Fruit fly (Drosophila melanogaster) whole organism, embryonic: ENCODE measurements around the gene CG12020.

ENCODE experiments used
- Adf1 ChIP-seq: fragments of 200-800 bp; sonication (Bioruptor generic); IDR thresholded peaks from 2 replicates; pipeline ENCODE4 v1.3.6; 2022; ENCODE audit warnings: missing biosample characterization, missing genetic modification characterization
- Bteb2 ChIP-seq: fragments of 200-800 bp; sonication (Bioruptor generic); optimal IDR thresholded peaks from 2 replicates; lab custom pipeline; 2016; ENCODE audit warnings: missing biosample characterization, missing genetic modification characterization
- CG1024 ChIP-seq: fragments of 200-800 bp; sonication (Bioruptor generic); IDR thresholded peaks from 2 replicates; pipeline ENCODE4 v1.3.6; 2022; ENCODE audit warnings: missing biosample characterization, missing genetic modification characterization
- CG10565 ChIP-seq: fragments of 200-800 bp; sonication (Bioruptor generic); optimal IDR thresholded peaks from 3 replicates; lab custom pipeline; 2016; ENCODE audit warnings: missing biosample characterization, mild to moderate bottlenecking, missing genetic modification characterization
- CG10979 ChIP-seq: fragments of 200-800 bp; sonication (Bioruptor generic); optimal IDR thresholded peaks from 2 replicates; lab custom pipeline; 2018; ENCODE audit warnings: missing biosample characterization, mild to moderate bottlenecking, missing genetic modification characterization, moderate library complexity
- CG11398 ChIP-seq: fragments of 200-800 bp; sonication (Bioruptor generic); optimal IDR thresholded peaks from 2 replicates; lab custom pipeline; 2016; ENCODE audit warnings: missing biosample characterization, missing genetic modification characterization
- CG11456 ChIP-seq: fragments of 200-800 bp; sonication (Bioruptor generic); IDR thresholded peaks from 3 replicates; pipeline ENCODE4 v1.3.6; 2022; ENCODE audit warnings: missing biosample characterization, missing genetic modification characterization
- CG13775 ChIP-seq: fragments of 200-800 bp; sonication (Bioruptor generic); optimal IDR thresholded peaks from 3 replicates; lab custom pipeline; 2017; ENCODE audit warnings: missing biosample characterization, mild to moderate bottlenecking, missing genetic modification characterization
- CG16863 ChIP-seq: fragments of 200-800 bp; sonication (Bioruptor generic); optimal IDR thresholded peaks from 3 replicates; lab custom pipeline; 2016; ENCODE audit warnings: missing biosample characterization, missing genetic modification characterization
- CG32767 ChIP-seq: fragments of 200-800 bp; sonication (Bioruptor generic); IDR thresholded peaks from 2 replicates; pipeline ENCODE4 v1.3.6; 2022; ENCODE audit warnings: missing biosample characterization, missing genetic modification characterization
- CG33557 ChIP-seq: fragments of 200-800 bp; sonication (Bioruptor generic); optimal IDR thresholded peaks from 2 replicates; lab custom pipeline; 2019; ENCODE audit warnings: missing biosample characterization, mild to moderate bottlenecking, missing genetic modification characterization, moderate library complexity
- CG4404 ChIP-seq: fragments of 200-800 bp; sonication (Bioruptor generic); IDR thresholded peaks from 2 replicates; pipeline ENCODE4 v1.3.6; 2022; ENCODE audit warnings: missing biosample characterization, missing genetic modification characterization
- CG6683 ChIP-seq: fragments of 200-800 bp; sonication (Bioruptor generic); optimal IDR thresholded peaks from 2 replicates; lab custom pipeline; 2017; ENCODE audit warnings: missing biosample characterization, mild to moderate bottlenecking, missing genetic modification characterization, missing genetic modification reagents
- CG7928 ChIP-seq: fragments of 200-800 bp; sonication (Bioruptor generic); optimal IDR thresholded peaks from 2 replicates; lab custom pipeline; 2017; ENCODE audit warnings: missing biosample characterization, mild to moderate bottlenecking, missing genetic modification characterization
- CG8944 ChIP-seq: fragments of 200-800 bp; sonication (Bioruptor generic); optimal IDR thresholded peaks from 3 replicates; lab custom pipeline; 2016; ENCODE audit warnings: missing biosample characterization, missing genetic modification characterization
- CG9215 ChIP-seq: fragments of 200-800 bp; sonication (Bioruptor generic); IDR thresholded peaks from 2 replicates; pipeline ENCODE4 v1.3.6; 2022; ENCODE audit warnings: missing biosample characterization, missing genetic modification characterization
- CHES-1-like ChIP-seq: fragments of 200-800 bp; sonication (Bioruptor generic); optimal IDR thresholded peaks from 2 replicates; lab custom pipeline; 2016; ENCODE audit warnings: missing biosample characterization, missing genetic modification characterization
- CTCF ChIP-seq: fragments of 200-800 bp; sonication (Bioruptor generic); optimal IDR thresholded peaks from 2 replicates; lab custom pipeline; 2017; ENCODE audit warnings: missing biosample characterization, mild to moderate bottlenecking, missing genetic modification characterization, moderate library complexity
- Chrac-16 ChIP-seq: fragments of 200-800 bp; sonication (Bioruptor generic); optimal IDR thresholded peaks from 3 replicates; lab custom pipeline; 2016; ENCODE audit warnings: missing biosample characterization, missing genetic modification characterization
- D19B ChIP-seq: fragments of 200-800 bp; sonication (Bioruptor generic); optimal IDR thresholded peaks from 2 replicates; lab custom pipeline; 2017; ENCODE audit warnings: missing biosample characterization, mild to moderate bottlenecking, missing genetic modification characterization
- Dbx ChIP-seq: fragments of 200-800 bp; sonication (Bioruptor generic); IDR thresholded peaks from 3 replicates; pipeline ENCODE4 v1.3.6; 2022; ENCODE audit warnings: missing biosample characterization, missing genetic modification characterization
- Doc2 ChIP-seq: fragments of 200-800 bp; sonication (Bioruptor generic); IDR thresholded peaks from 2 replicates; pipeline ENCODE4 v1.3.6; 2022; ENCODE audit warnings: missing biosample characterization, missing genetic modification characterization
- Drgx ChIP-seq: fragments of 200-800 bp; sonication (Bioruptor generic); IDR thresholded peaks from 2 replicates; pipeline ENCODE4 v1.3.6; 2022; ENCODE audit warnings: missing biosample characterization, missing genetic modification characterization
- Fer2 ChIP-seq: fragments of 200-800 bp; sonication (Bioruptor generic); optimal IDR thresholded peaks from 2 replicates; lab custom pipeline; 2018; ENCODE audit warnings: missing biosample characterization, mild to moderate bottlenecking, missing genetic modification characterization, moderate library complexity
- H15 ChIP-seq: fragments of 200-800 bp; sonication (Bioruptor generic); IDR thresholded peaks from 3 replicates; pipeline ENCODE4 v1.3.6; 2022; ENCODE audit warnings: missing biosample characterization, missing genetic modification characterization
- HHEX ChIP-seq: fragments of 200-800 bp; sonication (Bioruptor generic); optimal IDR thresholded peaks from 3 replicates; lab custom pipeline; 2017; ENCODE audit warnings: missing biosample characterization, mild to moderate bottlenecking, missing genetic modification characterization, missing genetic modification reagents
- HLH4C ChIP-seq: fragments of 200-800 bp; sonication (Bioruptor generic); IDR thresholded peaks from 3 replicates; pipeline ENCODE4 v1.3.6; 2022; ENCODE audit warnings: missing biosample characterization, missing genetic modification characterization; ENCODE audit not compliant: partially characterized antibody
- HLHmδ ChIP-seq: fragments of 200-800 bp; sonication (Bioruptor generic); optimal IDR thresholded peaks from 2 replicates; lab custom pipeline; 2018; ENCODE audit warnings: missing biosample characterization, mild to moderate bottlenecking, missing genetic modification characterization, moderate library complexity
- Hand ChIP-seq: fragments of 200-800 bp; sonication (Bioruptor generic); optimal IDR thresholded peaks from 2 replicates; lab custom pipeline; 2017; ENCODE audit warnings: mild to moderate bottlenecking, missing biosample characterization, missing genetic modification reagents, missing genetic modification characterization
- Sox100B ChIP-seq: fragments of 200-800 bp; sonication (Bioruptor generic); optimal IDR thresholded peaks from 3 replicates; lab custom pipeline; 2018; ENCODE audit warnings: missing biosample characterization, mild to moderate bottlenecking, missing genetic modification characterization
- TFAM ChIP-seq: fragments of 200-800 bp; sonication (Bioruptor generic); optimal IDR thresholded peaks from 2 replicates; lab custom pipeline; 2017; ENCODE audit warnings: missing biosample characterization, missing genetic modification characterization, inconsistent platforms
- Tbp ChIP-seq: fragments of >200 bp; optimal IDR thresholded peaks from 2 replicates; lab custom pipeline; 2018; ENCODE audit warnings: missing biosample characterization, missing genetic modification characterization
- Xrp1 ChIP-seq: fragments of 200-800 bp; sonication (Bioruptor generic); IDR thresholded peaks from 2 replicates; pipeline ENCODE4 v1.3.6; 2022; ENCODE audit warnings: missing biosample characterization, missing genetic modification characterization
- YL-1 ChIP-seq: fragments of 200-800 bp; sonication (Bioruptor generic); optimal IDR thresholded peaks from 3 replicates; lab custom pipeline; 2017; ENCODE audit warnings: missing biosample characterization, mild to moderate bottlenecking, missing genetic modification characterization
- br ChIP-seq: fragments of >200 bp; optimal IDR thresholded peaks from 2 replicates; lab custom pipeline; 2017
- cad ChIP-seq: fragments of >200 bp; optimal IDR thresholded peaks from 2 replicates; lab custom pipeline; 2017; ENCODE audit warnings: missing biosample characterization, missing genetic modification characterization
- dati ChIP-seq: fragments of 200-800 bp; sonication (Bioruptor generic); IDR thresholded peaks from 2 replicates; pipeline ENCODE4 v1.3.6; 2022; ENCODE audit warnings: missing biosample characterization, missing genetic modification characterization
- en ChIP-seq: fragments of 200-800 bp; sonication (Bioruptor generic); optimal IDR thresholded peaks from 2 replicates; lab custom pipeline; 2016; ENCODE audit warnings: missing biosample characterization, missing genetic modification characterization
- exex ChIP-seq: fragments of 200-800 bp; sonication (Bioruptor generic); optimal IDR thresholded peaks from 4 replicates; lab custom pipeline; 2018; ENCODE audit warnings: missing biosample characterization, mild to moderate bottlenecking, missing genetic modification characterization, moderate library complexity
- fd3F ChIP-seq: fragments of 200-800 bp; sonication (Bioruptor generic); optimal IDR thresholded peaks from 2 replicates; lab custom pipeline; 2018; ENCODE audit warnings: missing biosample characterization, mild to moderate bottlenecking, missing genetic modification characterization, moderate library complexity
- kni ChIP-seq: fragments of 200-800 bp; sonication (Bioruptor generic); optimal IDR thresholded peaks from 3 replicates; lab custom pipeline; 2017; ENCODE audit warnings: mild to moderate bottlenecking, missing biosample characterization, missing genetic modification reagents, missing genetic modification characterization
- mld ChIP-seq: fragments of 200-800 bp; sonication (Bioruptor generic); IDR thresholded peaks from 3 replicates; pipeline ENCODE4 v1.3.6; 2022; ENCODE audit warnings: missing biosample characterization, missing genetic modification characterization; ENCODE audit not compliant: partially characterized antibody
- pnt ChIP-seq: fragments of 200-800 bp; sonication (Bioruptor generic); optimal IDR thresholded peaks from 3 replicates; lab custom pipeline; 2016; ENCODE audit warnings: missing biosample characterization, missing genetic modification characterization
- sens ChIP-seq: fragments of 200-800 bp; sonication (Bioruptor generic); peaks from one replicate; lab custom pipeline; 2016; ENCODE audit warnings: missing biosample characterization, missing genetic modification characterization
- sisA ChIP-seq: fragments of 200-800 bp; sonication (Bioruptor generic); IDR thresholded peaks from 2 replicates; pipeline ENCODE4 v1.3.6; 2022; ENCODE audit warnings: missing biosample characterization, missing genetic modification characterization
- slp2 ChIP-seq: fragments of 200-800 bp; sonication (Bioruptor generic); optimal IDR thresholded peaks from 2 replicates; lab custom pipeline; 2016; ENCODE audit warnings: missing biosample characterization, missing genetic modification characterization
- stwl ChIP-seq: fragments of 200-800 bp; sonication (Bioruptor generic); optimal IDR thresholded peaks from 3 replicates; lab custom pipeline; 2018; ENCODE audit warnings: missing biosample characterization, mild to moderate bottlenecking, missing genetic modification characterization, moderate library complexity
- twi ChIP-seq: fragments of 200-800 bp; optimal IDR thresholded peaks from 2 replicates; lab custom pipeline; 2019; ENCODE audit warnings: missing biosample characterization, mild to moderate bottlenecking, missing genetic modification characterization, moderate library complexity
- usp ChIP-seq: fragments of >200 bp; optimal IDR thresholded peaks from 2 replicates; lab custom pipeline; 2017; ENCODE audit warnings: missing biosample characterization, missing genetic modification characterization
- vfl ChIP-seq: fragments of 200-800 bp; sonication (Bioruptor generic); optimal IDR thresholded peaks from 2 replicates; lab custom pipeline; 2016; ENCODE audit warnings: missing biosample characterization, missing genetic modification characterization

Gene CG12020

dm6 chr3L:1774713-1775648, 22.1 kb upstream of the CG12020 start, which contains the start of the genes CG13933 and PolD2 (continued):
- peak; percentile 93 for TF ChIP-seq Dbx (GFP tag; lab: Robert Waterston, UW)
- TF ChIP-seq YL-1 (GFP tag; lab: Kevin White, UChicago), result peak; percentile 86
- TF ChIP-seq sisA, result peak; percentile 99
- TF ChIP-seq kni (GFP tag; lab: Kevin White, UChicago), result no peak
- TF ChIP-seq en (GFP tag; lab: Kevin White, UChicago), result peak; percentile 26
- no peak for TF ChIP-seq Sox100B (GFP tag; lab: Kevin White, UChicago)
- peak; percentile 5 for TF ChIP-seq CG10565 (GFP tag; lab: Kevin White, UChicago)
- peak; percentile 79 for TF ChIP-seq CG8944 (GFP tag; lab: Kevin White, UChicago)
- peak; percentile 60 for TF ChIP-seq CG7928 (GFP tag; lab: Kevin White, UChicago)
- TF ChIP-seq sens, result peak; percentile 94
- peak; percentile 96 for TF ChIP-seq H15
- TF ChIP-seq Drgx (GFP tag; lab: Robert Waterston, UW), result peak; percentile 96
- TF ChIP-seq br, result no peak
- no peak for TF ChIP-seq CG6683 (GFP tag; lab: Kevin White, UChicago)
- peak; percentile 89 for TF ChIP-seq dati (GFP tag; lab: Robert Waterston, UW)
- TF ChIP-seq pnt, result peak; percentile 77
- TF ChIP-seq exex (tag; lab: Kevin White, UChicago), result peak; percentile 64
- TF ChIP-seq usp, result no peak
- TF ChIP-seq Doc2 (GFP tag; lab: Robert Waterston, UW), result 0 out of 2 replicates have a peak, but pooled peaks have one; percentile 22
- TF ChIP-seq CG4404, result peak; percentile 92
- peak; percentile 86 for TF ChIP-seq Adf1
- peak; percentile 96 for TF ChIP-seq CG13775
- peak; percentile 78 for TF ChIP-seq HHEX (GFP tag; lab: Kevin White, UChicago)
- TF ChIP-seq CG9215 (GFP tag; lab: Robert Waterston, UW), result peak; percentile 92
- peak; percentile 98 for TF ChIP-seq fd3F
- peak; percentile 67; the same call in 2 of the 3 replicates for TF ChIP-seq mld
- TF ChIP-seq HLH4C (GFP tag; lab: Robert Waterston, UW), result peak; percentile 95
- no peak for TF ChIP-seq CTCF (GFP tag; lab: Kevin White, UChicago)
- peak; percentile 44 for TF ChIP-seq Fer2 (tag; lab: Kevin White, UChicago)
- TF ChIP-seq CG1024 (GFP tag; lab: Robert Waterston, UW), result peak; percentile 92
- TF ChIP-seq twi (tag; lab: Kevin White, UChicago), result peak; percentile 96
- TF ChIP-seq Tbp (GFP tag; lab: Kevin White, UChicago), result no peak
- peak; percentile 81 for TF ChIP-seq slp2 (GFP tag; lab: Kevin White, UChicago)
- TF ChIP-seq vfl (GFP tag; lab: Kevin White, UChicago), result peak; percentile 67
- no peak for TF ChIP-seq stwl (tag; lab: Kevin White, UChicago)
- TF ChIP-seq TFAM, result peak; percentile 20
- TF ChIP-seq CG11398 (GFP tag; lab: Kevin White, UChicago), result peak; percentile 79
- TF ChIP-seq CG11456 (GFP tag; lab: Robert Waterston, UW), result peak; percentile 85
- peak; percentile 98 for TF ChIP-seq CG33557 (GFP tag; lab: Kevin White, UChicago)
- TF ChIP-seq Hand (GFP tag; lab: Kevin White, UChicago), result peak; percentile 97
- TF ChIP-seq HLHmδ (GFP tag; lab: Kevin White, UChicago), result no peak
- TF ChIP-seq CG16863 (GFP tag; lab: Kevin White, UChicago), result peak; percentile 83
- peak; percentile 99 for TF ChIP-seq CG32767 (GFP tag; lab: Robert Waterston, UW)
- TF ChIP-seq Xrp1, result peak; percentile 99
- TF ChIP-seq Chrac-16 (GFP tag; lab: Kevin White, UChicago), result peak; percentile 97
- TF ChIP-seq D19B (GFP tag; lab: Kevin White, UChicago), result no peak
- no peak for TF ChIP-seq cad (GFP tag; lab: Kevin White, UChicago)
- TF ChIP-seq Bteb2 (GFP tag; lab: Kevin White, UChicago), result peak; percentile 73
- peak; percentile 79 for TF ChIP-seq CHES-1-like (GFP tag; lab: Kevin White, UChicago)
- peak; percentile 86 for TF ChIP-seq CG10979 (tag; lab: Kevin White, UChicago)
